Fruit fly (Drosophila melanogaster) whole organism, prepupa: ENCODE results near the gene Gyc89Db.

Experiments used
- CG10631 ChIP-seq: fragments of 200-800 bp; sonication (Bioruptor generic); optimal IDR thresholded peaks from 2 replicates; lab custom pipeline; 2016; ENCODE audit warnings: missing biosample characterization, missing genetic modification characterization
- CG11294 ChIP-seq: fragments of 200-800 bp; sonication (Bioruptor generic); IDR thresholded peaks from 2 replicates; pipeline ENCODE4 v1.3.6; 2022; ENCODE audit warnings: missing biosample characterization, missing genetic modification characterization
- Hr38 ChIP-seq: sonication (Bioruptor generic); optimal IDR thresholded peaks from 2 replicates; lab custom pipeline; 2016; ENCODE audit warnings: missing biosample characterization, missing genetic modification characterization
- Hr4 ChIP-seq: fragments of 200-800 bp; sonication (Bioruptor generic); optimal IDR thresholded peaks from 3 replicates; lab custom pipeline; 2016; ENCODE audit warnings: missing biosample characterization, missing genetic modification characterization
- OdsH ChIP-seq: fragments of 200-800 bp; sonication (Bioruptor generic); optimal IDR thresholded peaks from 3 replicates; lab custom pipeline; 2016; ENCODE audit warnings: missing biosample characterization, missing genetic modification characterization
- eg ChIP-seq: fragments of 200-800 bp; sonication (Bioruptor generic); IDR thresholded peaks from 3 replicates; pipeline ENCODE4 v1.3.6; 2022; ENCODE audit warnings: missing biosample characterization, missing genetic modification characterization
- fd59A ChIP-seq: fragments of 200-800 bp; sonication (Bioruptor generic); optimal IDR thresholded peaks from 2 replicates; lab custom pipeline; 2017; ENCODE audit warnings: missing biosample characterization, mild to moderate bottlenecking, missing genetic modification characterization, missing genetic modification reagents

DNA sequence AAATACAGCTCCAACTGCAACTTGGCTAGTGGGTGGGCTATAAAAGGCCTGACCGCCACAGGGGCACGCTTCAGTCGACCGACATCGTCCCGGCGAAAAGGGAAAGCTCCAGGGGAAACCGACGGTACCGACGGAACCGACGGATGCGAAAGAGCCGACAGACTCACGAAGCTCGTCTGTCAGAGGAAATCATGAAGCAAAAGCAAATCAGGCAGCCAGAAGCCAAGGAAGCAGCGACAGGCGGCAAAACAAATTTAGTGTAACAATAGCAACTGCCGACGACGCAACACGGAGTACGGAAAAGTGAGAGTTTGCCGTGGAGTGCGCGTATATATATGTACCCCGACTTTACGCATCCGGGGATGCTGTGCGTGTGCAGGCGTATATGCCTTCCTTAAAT lies at the start of gene Gyc89Db:
- no peak for TF ChIP-seq OdsH (GFP tag; lab: Kevin White, UChicago)
- TF ChIP-seq CG10631: no peak
- no peak for TF ChIP-seq CG11294 (GFP tag; lab: Robert Waterston, UW)
- no peak for TF ChIP-seq eg
- TF ChIP-seq Hr4 (GFP tag; lab: Kevin White, UChicago): no peak
- no peak for TF ChIP-seq Hr38
- TF ChIP-seq fd59A (GFP tag; lab: Kevin White, UChicago): no peak
